Fruit fly (Drosophila melanogaster): ENCODE results near the gene CG15739.

CG15739 gene

dm6 chrX:11855950-11856349 lies 17.2 kb upstream of the CG15739 start:
- TF ChIP-seq sens (GFP tag) (peak; percentile 20), Scr (GFP tag; IDR thresholded peaks at IDR 0.05; ENCODE audit: partially characterized antibody) (no peak)

dm6 chrX:11856867-11857266 lies 16.3 kb upstream of the CG15739 start:
- TF ChIP-seq CG6765 (GFP tag; optimal IDR thresholded peaks at IDR 0.05) (no peak), tin (GFP tag; optimal IDR thresholded peaks at IDR 0.05) (no peak), lov (optimal IDR thresholded peaks at IDR 0.05) (no peak), lov (GFP tag; IDR thresholded peaks at IDR 0.05) (no peak), Dp (GFP tag; optimal IDR thresholded peaks at IDR 0.05) (peak; percentile 12), Med (GFP tag) (peak; percentile 58), stc (GFP tag; IDR thresholded peaks at IDR 0.05) (no peak), CG7357 (GFP tag; IDR thresholded peaks at IDR 0.05) (no peak), usp (GFP tag; optimal IDR thresholded peaks at IDR 0.05) (no peak), CG11723 (GFP tag; optimal IDR thresholded peaks at IDR 0.05) (no peak), Sin3A (optimal IDR thresholded peaks at IDR 0.05) (no peak), jigr1 (GFP tag; IDR thresholded peaks at IDR 0.05) (no peak), toy (GFP tag; IDR thresholded peaks at IDR 0.05) (no peak), CG18619 (GFP tag; optimal IDR thresholded peaks at IDR 0.05) (no peak), Rfx (GFP tag; IDR thresholded peaks at IDR 0.05) (no peak), scrt (GFP tag; optimal IDR thresholded peaks at IDR 0.05) (no peak), Lim3 (GFP tag; IDR thresholded peaks at IDR 0.05) (no peak), eyg (GFP tag; optimal IDR thresholded peaks at IDR 0.05) (no peak), sd (tag; optimal IDR thresholded peaks at IDR 0.05) (peak; percentile 16), B-H2 (GFP tag; optimal IDR thresholded peaks at IDR 0.05) (no peak), Dad (GFP tag; optimal IDR thresholded peaks at IDR 0.05) (no peak), tup (GFP tag; optimal IDR thresholded peaks at IDR 0.05) (no peak), CG11093 (GFP tag; IDR thresholded peaks at IDR 0.05) (no peak), Dref (GFP tag; IDR thresholded peaks at IDR 0.05) (no peak), phol (tag; optimal IDR thresholded peaks at IDR 0.05) (no peak), E2f2 (GFP tag; IDR thresholded peaks at IDR 0.05) (peak; percentile 40), CG31441 (GFP tag; IDR thresholded peaks at IDR 0.05) (no peak), mirr (GFP tag; optimal IDR thresholded peaks at IDR 0.05) (peak; percentile 4), cad (GFP tag; optimal IDR thresholded peaks at IDR 0.05) (no peak), hth (optimal IDR thresholded peaks at IDR 0.05) (no peak), Rx (GFP tag; IDR thresholded peaks at IDR 0.05) (no peak), Hey (tag; optimal IDR thresholded peaks at IDR 0.05) (no peak), Drgx (GFP tag; IDR thresholded peaks at IDR 0.05) (peak; percentile 39; the same call in 1 of the 2 replicates)

- TF ChIP-seq CG7928 (GFP tag; optimal IDR thresholded peaks at IDR 0.05) (peak; percentile 36), CG10543 (GFP tag; optimal IDR thresholded peaks at IDR 0.05) (peak; percentile 18), gcm2 (GFP tag; optimal IDR thresholded peaks at IDR 0.05) (no peak), CG2116 (GFP tag; optimal IDR thresholded peaks at IDR 0.05) (peak; percentile 16), CG8944 (GFP tag; optimal IDR thresholded peaks at IDR 0.05) (peak; percentile 32), lov (optimal IDR thresholded peaks at IDR 0.05) (no peak), lov (GFP tag; IDR thresholded peaks at IDR 0.05) (peak; percentile 62; the same call in 1 of the 3 replicates), slou (GFP tag; optimal IDR thresholded peaks at IDR 0.05) (peak; percentile 49), NC2β (GFP tag; optimal IDR thresholded peaks at IDR 0.05) (peak; percentile 51), fu2 (GFP tag; optimal IDR thresholded peaks at IDR 0.05) (no peak), Lim3 (GFP tag; IDR thresholded peaks at IDR 0.05) (no peak), sens-2 (GFP tag; IDR thresholded peaks at IDR 0.05) (peak; percentile 57), ssp (GFP tag; IDR thresholded peaks at IDR 0.05) (peak; percentile 62), CG11696 (GFP tag; IDR thresholded peaks at IDR 0.05) (peak; percentile 55; the same call in 1 of the 2 replicates), HmgD (GFP tag; optimal IDR thresholded peaks at IDR 0.05) (no peak), sim (GFP tag; IDR thresholded peaks at IDR 0.05) (peak; percentile 83), Rfx (GFP tag; IDR thresholded peaks at IDR 0.05) (peak; percentile 84), Sry-δ (GFP tag; optimal IDR thresholded peaks at IDR 0.05) (no peak), lilli (GFP tag; optimal IDR thresholded peaks at IDR 0.05) (peak; percentile 85), CG15696 (tag; optimal IDR thresholded peaks at IDR 0.05) (peak; percentile 65)
Measured at dm6 chrX:11857522-11858438, 15.3 kb upstream of the CG15739 start.

Data from whole organism, embryonic.